Fruit fly (Drosophila melanogaster): ENCODE results near the gene vilya.

Gene vilya

DNA sequence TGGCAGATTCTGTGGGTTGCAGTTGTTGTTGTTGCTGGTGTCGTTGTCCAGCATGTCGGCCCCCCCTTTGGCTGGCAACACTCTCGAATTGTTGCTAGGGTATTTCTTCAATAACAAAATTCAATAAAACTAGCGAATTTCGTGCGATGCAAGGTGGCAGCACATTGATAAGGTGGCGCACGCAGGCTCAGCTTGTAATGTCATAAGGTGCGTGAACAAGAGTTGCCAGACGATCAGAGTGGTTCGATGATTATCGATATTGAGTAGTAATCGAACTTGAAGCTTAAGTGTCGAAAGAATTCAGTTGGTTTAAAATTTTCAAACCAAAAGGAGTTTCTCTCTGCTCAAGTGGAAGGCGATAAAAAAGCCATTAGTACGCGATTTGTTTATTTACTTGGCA is 6.4 kb upstream of the vilya start, which contains the start of gene CG2701 (continued):
- TF ChIP-seq run (tag; optimal IDR thresholded peaks at IDR 0.05), result no peak
- no peak for TF ChIP-seq HLHmδ (GFP tag; optimal IDR thresholded peaks at IDR 0.05)
- no peak for TF ChIP-seq schlank (tag; optimal IDR thresholded peaks at IDR 0.05)
- TF ChIP-seq scrt (GFP tag; optimal IDR thresholded peaks at IDR 0.05), result no peak
- peak; percentile 11 for TF ChIP-seq phol (tag; optimal IDR thresholded peaks at IDR 0.05)
- TF ChIP-seq eve (GFP tag; optimal IDR thresholded peaks at IDR 0.05), result no peak
- peak; percentile 41; the same call in 1 of the 2 replicates for TF ChIP-seq CG3847 (GFP tag; IDR thresholded peaks at IDR 0.05)
- no peak for TF ChIP-seq D19B (GFP tag; optimal IDR thresholded peaks at IDR 0.05)
- TF ChIP-seq trem (tag; optimal IDR thresholded peaks at IDR 0.05), result peak; percentile 56
- TF ChIP-seq HLH3B (GFP tag; IDR thresholded peaks at IDR 0.05), result no peak
- TF ChIP-seq CG6689 (GFP tag; IDR thresholded peaks at IDR 0.05), result peak; percentile 99
- no peak for TF ChIP-seq CG9215 (GFP tag; IDR thresholded peaks at IDR 0.05)
- TF ChIP-seq D (optimal IDR thresholded peaks at IDR 0.05), result no peak
- TF ChIP-seq D (GFP tag; optimal IDR thresholded peaks at IDR 0.05), result no peak
- TF ChIP-seq CG1233 (GFP tag; optimal IDR thresholded peaks at IDR 0.05), result no peak
- peak; percentile 74; the same call in 2 of the 3 replicates for TF ChIP-seq Opbp (GFP tag; IDR thresholded peaks at IDR 0.05; ENCODE audit: partially characterized antibody)
- TF ChIP-seq CG10565 (GFP tag; optimal IDR thresholded peaks at IDR 0.05), result no peak
- TF ChIP-seq hbn (GFP tag; IDR thresholded peaks at IDR 0.05; ENCODE audit: partially characterized antibody), result peak; percentile 56; the same call in 1 of the 2 replicates
- no peak for TF ChIP-seq CG17568 (GFP tag; optimal IDR thresholded peaks at IDR 0.05)
- no peak for TF ChIP-seq CG31388 (GFP tag; optimal IDR thresholded peaks at IDR 0.05)
- peak; percentile 78 for TF ChIP-seq CG4617 (GFP tag; optimal IDR thresholded peaks at IDR 0.05; ENCODE audit: borderline replicate concordance)
- no peak for TF ChIP-seq tup (GFP tag; optimal IDR thresholded peaks at IDR 0.05)
- no peak for TF ChIP-seq CG10209 (GFP tag; optimal IDR thresholded peaks at IDR 0.05)

DNA sequence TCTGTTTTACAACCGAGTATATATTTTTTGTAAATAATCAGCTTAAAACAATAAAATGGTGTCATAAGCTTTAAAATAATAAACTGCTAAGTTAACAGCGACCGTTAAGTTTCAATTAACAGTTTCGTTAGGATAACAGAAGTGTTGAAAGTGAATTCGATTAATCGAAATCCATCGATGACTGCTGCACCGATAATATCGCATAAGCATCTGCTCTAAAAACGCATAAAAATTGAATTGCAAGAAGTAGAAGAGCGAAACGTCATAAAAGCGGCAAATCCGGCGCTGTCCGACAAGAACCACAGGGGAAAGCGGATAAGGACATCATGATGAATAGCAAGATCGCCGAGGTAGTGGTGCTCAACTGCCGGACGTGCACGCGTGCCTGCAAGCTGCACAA is 1.0 kb downstream of the vilya start, which contains the start of gene dwg:
dwg (plus strand) TSS at position 193 of the 400 bp plus-strand sequence.
- no peak for TF ChIP-seq CG8281 (tag; optimal IDR thresholded peaks at IDR 0.05)
- TF ChIP-seq Ets97D (GFP tag; optimal IDR thresholded peaks at IDR 0.05), result no peak
- TF ChIP-seq bsh (GFP tag; optimal IDR thresholded peaks at IDR 0.05), result no peak
- no peak for TF ChIP-seq CG31388 (GFP tag; optimal IDR thresholded peaks at IDR 0.05)
- TF ChIP-seq Elba2 (GFP tag; optimal IDR thresholded peaks at IDR 0.05), result no peak
- no peak for TF ChIP-seq CG14710 (tag; optimal IDR thresholded peaks at IDR 0.05)
- TF ChIP-seq CG18599 (GFP tag; optimal IDR thresholded peaks at IDR 0.05), result no peak
- TF ChIP-seq wor (GFP tag; IDR thresholded peaks at IDR 0.05), result no peak
- TF ChIP-seq pzg (GFP tag; optimal IDR thresholded peaks at IDR 0.05), result peak; percentile 53
- no peak for TF ChIP-seq CG30403 (GFP tag; optimal IDR thresholded peaks at IDR 0.05)
- no peak for TF ChIP-seq CG11398 (GFP tag; optimal IDR thresholded peaks at IDR 0.05)
- TF ChIP-seq CG17912 (GFP tag; optimal IDR thresholded peaks at IDR 0.05), result no peak
- no peak for TF ChIP-seq CG15601 (tag; optimal IDR thresholded peaks at IDR 0.05)
- no peak for TF ChIP-seq CG12071 (GFP tag; optimal IDR thresholded peaks at IDR 0.05)
- no peak for TF ChIP-seq CG3065 (GFP tag; optimal IDR thresholded peaks at IDR 0.05)
- no peak for TF ChIP-seq bigmax (GFP tag; optimal IDR thresholded peaks at IDR 0.05)
- TF ChIP-seq CG9932 (GFP tag; IDR thresholded peaks at IDR 0.05), result no peak
- TF ChIP-seq CG12769 (tag; optimal IDR thresholded peaks at IDR 0.05), result no peak
- no peak for TF ChIP-seq sd (tag; optimal IDR thresholded peaks at IDR 0.05)
- no peak for TF ChIP-seq Atf6 (GFP tag; IDR thresholded peaks at IDR 0.05)
- no peak for TF ChIP-seq eyg (GFP tag; optimal IDR thresholded peaks at IDR 0.05)
- no peak for TF ChIP-seq pan (optimal IDR thresholded peaks at IDR 0.05)
- no peak for TF ChIP-seq pan (GFP tag; optimal IDR thresholded peaks at IDR 0.05 in 1 of 2, IDR thresholded peaks at IDR 0.05 in 1 of 2)
- TF ChIP-seq CG1233 (GFP tag; optimal IDR thresholded peaks at IDR 0.05), result no peak
- TF ChIP-seq Camta (GFP tag; optimal IDR thresholded peaks at IDR 0.05), result no peak
- no peak for TF ChIP-seq CG18476 (GFP tag; optimal IDR thresholded peaks at IDR 0.05)
- no peak for TF ChIP-seq Hsf (GFP tag; optimal IDR thresholded peaks at IDR 0.05)
- no peak for TF ChIP-seq Hey (tag; optimal IDR thresholded peaks at IDR 0.05)
- TF ChIP-seq gcm (GFP tag; optimal IDR thresholded peaks at IDR 0.05), result no peak
- no peak for TF ChIP-seq CG6854 (GFP tag; optimal IDR thresholded peaks at IDR 0.05)
